Worm (Caenorhabditis elegans) whole organism, L1 larva: Measurements from ENCODE around the gene CC8.2.

Source experiments
- C34B4.2 ChIP-seq: sonication (generic microtip); optimal IDR thresholded peaks from 2 replicates; lab custom pipeline; 2017; ENCODE audit warnings: mild to moderate bottlenecking, missing genetic modification characterization, missing compliant biosample characterization
- alr-1 ChIP-seq: fragments of 200-800 bp; sonication (Bioruptor generic); optimal IDR thresholded peaks from 2 replicates; lab custom pipeline; 2018; ENCODE audit warnings: borderline replicate concordance, mild to moderate bottlenecking, missing genetic modification characterization, missing compliant biosample characterization
- blmp-1 ChIP-seq: fragments of 150-350 bp; optimal IDR thresholded peaks from 2 replicates; lab custom pipeline; 2014; ENCODE audit warnings: missing biosample characterization, missing genetic modification characterization
- ceh-63 ChIP-seq: fragments of 200-800 bp; sonication (Bioruptor generic); optimal IDR thresholded peaks from 2 replicates; lab custom pipeline; 2018; ENCODE audit warnings: mild to moderate bottlenecking, missing genetic modification characterization, missing compliant biosample characterization
- ceh-88 ChIP-seq: fragments of 200-800 bp; sonication (Bioruptor generic); IDR thresholded peaks from 2 replicates; pipeline ENCODE4 v1.3.6; 2022; ENCODE audit warnings: missing genetic modification characterization, missing compliant biosample characterization
- ceh-90 ChIP-seq: sonication (generic microtip); optimal IDR thresholded peaks from 2 replicates; lab custom pipeline; 2016; ENCODE audit warnings: missing genetic modification characterization, missing compliant biosample characterization
- efl-1 ChIP-seq, 4 experiments: fragments of 150-350 bp; optimal IDR thresholded peaks in 3 of 4; peaks in 1 of 4; 1 replicate in 1 of 4; 2 replicates in 3 of 4; lab custom pipeline; 2014; ENCODE audit warnings: missing biosample characterization in 2 of 4, missing genetic modification characterization in 2 of 4, missing genetic modification reagents in 2 of 4
- efl-3 ChIP-seq: fragments of 200-800 bp; sonication (Bioruptor generic); optimal IDR thresholded peaks from 2 replicates; lab custom pipeline; 2018; ENCODE audit warnings: mild to moderate bottlenecking, missing genetic modification characterization, missing compliant biosample characterization
- egl-27 ChIP-seq, 2 experiments: fragments of 150-350 bp in 1 of 2; sonication (generic microtip); optimal IDR thresholded peaks; 3 replicates each; lab custom pipeline; 2017 to 2018; ENCODE audit warnings: missing biosample characterization in 2 of 2, missing genetic modification characterization in 2 of 2, missing genetic modification reagents in 2 of 2
- elt-2 ChIP-seq: sonication (generic microtip); optimal IDR thresholded peaks from 2 replicates; lab custom pipeline; 2016; ENCODE audit warnings: missing genetic modification characterization, mild to moderate bottlenecking, inconsistent platforms, missing compliant biosample characterization, missing genetic modification reagents
- ets-5 ChIP-seq: fragments of 200-800 bp; sonication (Bioruptor generic); IDR thresholded peaks from 2 replicates; pipeline ENCODE4 v1.3.6; 2022; ENCODE audit warnings: missing genetic modification characterization, missing compliant biosample characterization
- fkh-8 ChIP-seq: sonication (generic microtip); optimal IDR thresholded peaks from 2 replicates; lab custom pipeline; 2016; ENCODE audit warnings: mild to moderate bottlenecking, missing genetic modification characterization, missing compliant biosample characterization
- grh-1 ChIP-seq: fragments of 200-800 bp; sonication (Bioruptor generic); IDR thresholded peaks from 2 replicates; pipeline ENCODE4 v1.3.6; 2022; ENCODE audit warnings: missing genetic modification reagents, missing genetic modification characterization, missing compliant biosample characterization
- hlh-17 ChIP-seq: fragments of 200-800 bp; sonication (Bioruptor generic); optimal IDR thresholded peaks from 2 replicates; lab custom pipeline; 2018; ENCODE audit warnings: missing genetic modification characterization, mild to moderate bottlenecking, missing compliant biosample characterization, moderate library complexity, borderline replicate concordance
- hlh-4 ChIP-seq: sonication (generic microtip); optimal IDR thresholded peaks from 2 replicates; lab custom pipeline; 2016; ENCODE audit warnings: mild to moderate bottlenecking, missing genetic modification characterization, missing compliant biosample characterization
- hpl-2 ChIP-seq: fragments of 150-350 bp; optimal IDR thresholded peaks from 2 replicates; lab custom pipeline; 2014; ENCODE audit warnings: missing biosample characterization, missing genetic modification reagents, missing genetic modification characterization
- lin-13 ChIP-seq: fragments of 150-350 bp; optimal IDR thresholded peaks from 2 replicates; lab custom pipeline; 2014; ENCODE audit warnings: missing biosample characterization, missing genetic modification reagents, missing genetic modification characterization
- lin-39 ChIP-seq: fragments of 150-350 bp; optimal IDR thresholded peaks from 2 replicates; lab custom pipeline; 2014; ENCODE audit warnings: missing biosample characterization, missing genetic modification reagents, missing genetic modification characterization
- nhr-20 ChIP-seq: sonication (generic microtip); optimal IDR thresholded peaks from 2 replicates; lab custom pipeline; 2016; ENCODE audit warnings: mild to moderate bottlenecking, missing genetic modification characterization, missing compliant biosample characterization
- nhr-28 ChIP-seq: fragments of 150-350 bp; optimal IDR thresholded peaks from 2 replicates; lab custom pipeline; 2014; ENCODE audit warnings: missing biosample characterization, missing genetic modification characterization
- nhr-71 ChIP-seq: sonication (generic microtip); optimal IDR thresholded peaks from 2 replicates; lab custom pipeline; 2016; ENCODE audit warnings: mild to moderate bottlenecking, missing genetic modification characterization, moderate library complexity, missing compliant biosample characterization
- nhr-76 ChIP-seq: sonication (generic microtip); optimal IDR thresholded peaks from 2 replicates; lab custom pipeline; 2017; ENCODE audit warnings: missing biosample characterization, missing genetic modification characterization
- nhr-77 ChIP-seq: fragments of 150-350 bp; optimal IDR thresholded peaks from 2 replicates; lab custom pipeline; 2014; ENCODE audit warnings: missing biosample characterization, missing genetic modification characterization
- nhr-85 ChIP-seq: sonication (generic microtip); peaks from one replicate; lab custom pipeline; 2016; ENCODE audit warnings: missing genetic modification characterization, inconsistent platforms, missing compliant biosample characterization
- nhr-90 ChIP-seq: sonication (generic microtip); optimal IDR thresholded peaks from 2 replicates; lab custom pipeline; 2016; ENCODE audit warnings: mild to moderate bottlenecking, missing genetic modification characterization, missing compliant biosample characterization; ENCODE audit not compliant: poor library complexity
- skn-1 ChIP-seq: fragments of 150-350 bp; optimal IDR thresholded peaks from 2 replicates; lab custom pipeline; 2014; ENCODE audit warnings: missing biosample characterization, missing genetic modification characterization
- tlp-1 ChIP-seq: fragments of 150-350 bp; optimal IDR thresholded peaks from 2 replicates; lab custom pipeline; 2014; ENCODE audit warnings: missing biosample characterization, missing genetic modification characterization
- unc-30 ChIP-seq: sonication (generic microtip); optimal IDR thresholded peaks from 2 replicates; lab custom pipeline; 2017; ENCODE audit warnings: missing biosample characterization, missing genetic modification characterization
- unc-98 ChIP-seq: fragments of 200-800 bp; sonication (Bioruptor generic); IDR thresholded peaks from 2 replicates; pipeline ENCODE4 v1.3.6; 2022; ENCODE audit warnings: missing genetic modification characterization, missing compliant biosample characterization
- vab-15 ChIP-seq: sonication (generic microtip); optimal IDR thresholded peaks from 2 replicates; lab custom pipeline; 2017; ENCODE audit warnings: missing genotype, mild to moderate bottlenecking, missing genetic modification characterization, missing compliant biosample characterization
- xbp-1 ChIP-seq: sonication (generic microtip); optimal IDR thresholded peaks from 2 replicates; lab custom pipeline; 2016; ENCODE audit warnings: missing genetic modification characterization, missing compliant biosample characterization
- zag-1 ChIP-seq: fragments of 150-350 bp; optimal IDR thresholded peaks from 2 replicates; lab custom pipeline; 2014; ENCODE audit warnings: missing biosample characterization, missing genetic modification characterization
- zip-4 ChIP-seq: fragments of 200-800 bp; sonication (Bioruptor generic); optimal IDR thresholded peaks from 2 replicates; lab custom pipeline; 2018; ENCODE audit warnings: mild to moderate bottlenecking, missing genetic modification characterization, moderate library complexity, missing compliant biosample characterization
- ztf-11 ChIP-seq, 2 experiments: sonication (generic microtip); optimal IDR thresholded peaks; 2 replicates each; lab custom pipeline; 2016 to 2017; ENCODE audit warnings: missing genetic modification characterization in 2 of 2, missing biosample characterization in 1 of 2, missing compliant biosample characterization in 1 of 2
- ztf-4 ChIP-seq: fragments of 150-350 bp; optimal IDR thresholded peaks from 2 replicates; lab custom pipeline; 2014; ENCODE audit warnings: missing biosample characterization, missing genetic modification characterization

Gene CC8.2

DNA sequence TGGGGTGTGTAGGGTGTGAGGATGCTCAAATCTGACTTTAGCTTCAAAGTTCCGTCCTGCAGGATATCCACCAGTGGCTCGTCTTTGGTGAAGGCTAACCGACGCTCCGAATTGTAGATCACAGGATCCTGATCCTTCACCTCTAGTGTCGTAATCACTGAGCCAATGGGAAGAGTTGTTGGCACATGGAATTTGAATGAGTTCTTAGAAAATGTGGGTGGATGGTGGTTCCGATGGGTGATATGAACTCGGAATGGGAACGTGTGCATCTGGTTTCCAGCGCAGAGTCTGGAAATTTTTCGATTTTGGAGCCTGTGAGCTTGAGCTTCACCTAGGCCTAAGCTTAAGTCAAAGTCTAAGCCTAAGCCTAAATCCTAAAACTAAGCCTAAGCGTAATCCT, 18.1 kb upstream of the CC8.2 start:
- TF ChIP-seq nhr-76 (tag; lab: Kevin White, UChicago): no peak
- TF ChIP-seq ets-5 (GFP tag; lab: Robert Waterston, UW): no peak
- TF ChIP-seq C34B4.2 (tag; lab: Kevin White, UChicago): no peak
- no peak for TF ChIP-seq egl-27 (tag; optimal IDR thresholded peaks at IDR 0.05; lab: Kevin White, UChicago)
- no peak for TF ChIP-seq ztf-11 (tag; optimal IDR thresholded peaks at IDR 0.05; lab: Kevin White, UChicago)
- TF ChIP-seq unc-30: no peak
- TF ChIP-seq ceh-90 (tag; lab: Kevin White, UChicago): no peak
- TF ChIP-seq nhr-77: no peak
- no peak for TF ChIP-seq alr-1 (tag; lab: Kevin White, UChicago)
- no peak for TF ChIP-seq lin-39
- no peak for TF ChIP-seq tlp-1
- TF ChIP-seq nhr-90 (tag; lab: Kevin White, UChicago): no peak
- TF ChIP-seq zag-1 (tag; lab: Kevin White, UChicago): no peak
- TF ChIP-seq nhr-71 (tag; lab: Kevin White, UChicago): no peak
- TF ChIP-seq hlh-17 (GFP tag; lab: Kevin White, UChicago): no peak
- no peak for TF ChIP-seq zip-4 (GFP tag; lab: Kevin White, UChicago)

DNA sequence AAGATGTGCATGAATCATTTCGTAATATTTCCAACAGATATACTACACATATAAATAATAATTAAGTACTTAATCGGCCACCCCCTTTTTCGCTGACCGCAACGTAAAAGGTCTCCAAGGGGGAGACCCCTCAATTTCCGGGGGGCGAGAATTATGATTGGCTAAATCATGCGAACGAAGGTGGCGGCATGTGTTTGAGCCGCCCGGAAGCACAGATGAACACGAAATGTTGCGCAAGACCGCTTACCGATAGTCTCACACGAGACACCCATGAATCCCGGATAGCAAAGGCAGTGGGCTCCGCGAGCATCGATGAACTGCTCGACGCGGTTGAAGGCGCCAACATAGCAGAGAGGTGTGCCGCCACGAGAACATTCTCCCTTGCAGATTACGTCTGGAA, 16.6 kb upstream of the CC8.2 start:
- TF ChIP-seq nhr-28 (tag; lab: Kevin White, UChicago) (no peak), nhr-85 (tag; lab: Kevin White, UChicago) (peak; percentile 1), xbp-1 (no peak)

DNA sequence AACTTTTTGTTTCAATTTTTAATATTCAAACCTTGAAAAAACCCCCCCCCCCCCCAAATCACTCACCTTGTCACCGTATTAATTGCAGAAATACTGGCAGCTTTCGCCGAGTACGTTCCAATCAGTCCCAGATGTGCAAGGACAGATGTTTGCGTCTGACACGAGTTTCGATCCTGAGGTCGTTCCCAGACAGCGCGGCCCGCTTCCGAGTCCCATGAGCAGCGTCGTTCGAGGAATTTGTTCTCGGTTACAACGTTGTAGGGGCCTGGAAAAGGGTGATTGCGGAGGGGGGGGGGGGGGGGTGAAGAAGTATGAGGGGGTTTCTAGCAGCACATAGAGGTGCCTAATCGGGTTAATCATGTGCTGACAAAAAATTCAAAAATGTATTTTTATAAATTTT, 14.4 kb upstream of the CC8.2 start:
- TF ChIP-seq ztf-4 (tag; lab: Kevin White, UChicago) (no peak), grh-1 (GFP tag; lab: Robert Waterston, UW) (no peak), ceh-88 (GFP tag; lab: Robert Waterston, UW) (no peak), efl-3 (no peak), tlp-1 (no peak), nhr-90 (tag; lab: Kevin White, UChicago) (no peak), nhr-85 (tag; lab: Kevin White, UChicago) (no peak), blmp-1 (tag; lab: Kevin White, UChicago) (no peak), unc-98 (GFP tag; lab: Robert Waterston, UW) (no peak), hpl-2 (GFP tag; lab: Kevin White, UChicago) (no peak), elt-2 (no peak), hlh-4 (tag; lab: Kevin White, UChicago) (no peak), nhr-20 (tag; lab: Kevin White, UChicago) (no peak), ztf-11 (tag; optimal IDR thresholded peaks at IDR 0.05; lab: Kevin White, UChicago) (no peak), lin-39 (no peak), vab-15 (tag; lab: Kevin White, UChicago) (no peak), zip-4 (GFP tag; lab: Kevin White, UChicago) (no peak), ceh-63 (GFP tag; lab: Kevin White, UChicago) (no peak)

DNA sequence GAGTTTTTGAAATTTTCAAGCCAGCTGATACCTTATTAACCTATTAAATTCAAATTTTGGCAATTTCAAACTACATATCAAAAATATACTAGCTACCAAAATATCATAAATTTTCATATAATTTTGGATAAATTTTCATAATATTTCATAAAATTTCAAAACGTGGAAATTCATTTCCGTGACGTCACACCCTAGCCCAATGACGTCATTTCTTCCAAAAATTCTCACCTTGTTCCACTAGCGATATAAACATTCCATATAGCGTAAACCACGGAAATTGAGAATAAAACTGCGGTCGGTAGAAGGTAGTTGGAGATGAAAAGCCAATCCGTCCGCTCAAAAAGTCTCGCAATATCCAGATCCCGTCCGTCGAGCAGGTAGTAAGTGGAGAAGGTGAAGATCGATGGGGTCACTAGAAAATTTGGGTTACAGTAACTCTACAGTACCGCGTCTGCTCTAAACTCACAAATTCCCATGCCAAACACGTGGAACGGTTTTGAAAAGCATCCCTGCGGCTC, 12.7 kb upstream of the CC8.2 start:
- no peak for TF ChIP-seq xbp-1
- TF ChIP-seq skn-1 (tag; lab: Kevin White, UChicago): no peak
- TF ChIP-seq efl-1 (optimal IDR thresholded peaks at IDR 0.05; lab: Kevin White, UChicago): no peak
- TF ChIP-seq efl-1 (GFP tag; optimal IDR thresholded peaks at IDR 0.05 in 1 of 2; lab: Kevin White, UChicago): peak in 1 of 2 experiments; percentile 73
- TF ChIP-seq nhr-90 (tag; lab: Kevin White, UChicago): no peak
- no peak for TF ChIP-seq nhr-28 (tag; lab: Kevin White, UChicago)
- peak; percentile 31 for TF ChIP-seq nhr-85 (tag; lab: Kevin White, UChicago)
- TF ChIP-seq fkh-8 (tag; lab: Kevin White, UChicago): no peak
- no peak for TF ChIP-seq lin-13 (GFP tag; lab: Kevin White, UChicago)
